Worm (Caenorhabditis elegans) whole organism, mixed stage, embryonic: ENCODE measurements around the gene K01A2.6.
A peak's percentile ranks its signal among the peaks of the same experiment; 100 is the strongest.

Experiments
- M03D4.4 ChIP-seq: sonication (generic microtip); optimal IDR thresholded peaks from 2 replicates; lab custom pipeline; 2017; ENCODE audit warnings: mild to moderate bottlenecking, missing genetic modification characterization, missing compliant biosample characterization
- bed-3 ChIP-seq: fragments of 200-800 bp; sonication (Bioruptor generic); optimal IDR thresholded peaks from 3 replicates; lab custom pipeline; 2018; ENCODE audit warnings: mild to moderate bottlenecking, missing genetic modification characterization, moderate library complexity, missing compliant biosample characterization
- blmp-1 ChIP-seq: fragments of 150-350 bp; optimal IDR thresholded peaks from 2 replicates; lab custom pipeline; 2014; ENCODE audit warnings: missing biosample characterization, missing genetic modification characterization
- ceh-39 ChIP-seq: fragments of 150-350 bp; optimal IDR thresholded peaks from 2 replicates; lab custom pipeline; 2014; ENCODE audit warnings: missing biosample characterization, missing genetic modification characterization
- ceh-83 ChIP-seq: fragments of 200-800 bp; sonication (Bioruptor generic); optimal IDR thresholded peaks from 2 replicates; lab custom pipeline; 2018; ENCODE audit warnings: mild to moderate bottlenecking, missing genetic modification characterization, missing compliant biosample characterization
- ces-1 ChIP-seq: fragments of 150-350 bp; optimal IDR thresholded peaks from 2 replicates; lab custom pipeline; 2014; ENCODE audit warnings: missing biosample characterization, missing genetic modification reagents, missing genetic modification characterization
- cnd-1 ChIP-seq: fragments of 200-800 bp; sonication (Bioruptor generic); optimal IDR thresholded peaks from 2 replicates; lab custom pipeline; 2018; ENCODE audit warnings: mild to moderate bottlenecking, missing genetic modification characterization, missing compliant biosample characterization
- elt-1 ChIP-seq: sonication (generic microtip); optimal IDR thresholded peaks from 2 replicates; lab custom pipeline; 2017; ENCODE audit warnings: missing genetic modification characterization, mild to moderate bottlenecking, missing compliant biosample characterization, antibody characterized with exemption, moderate library complexity, borderline replicate concordance; ENCODE audit not compliant: insufficient read depth
- elt-3 ChIP-seq: fragments of 150-350 bp; optimal IDR thresholded peaks from 2 replicates; lab custom pipeline; 2014; ENCODE audit warnings: missing biosample characterization, missing genetic modification characterization
- flh-1 ChIP-seq: fragments of 200-800 bp; sonication (Bioruptor generic); optimal IDR thresholded peaks from 2 replicates; lab custom pipeline; 2018; ENCODE audit warnings: mild to moderate bottlenecking, missing genetic modification characterization, moderate library complexity, missing compliant biosample characterization
- ham-2 ChIP-seq: fragments of 200-800 bp; sonication (Bioruptor generic); optimal IDR thresholded peaks from 2 replicates; lab custom pipeline; 2018; ENCODE audit warnings: mild to moderate bottlenecking, missing genetic modification characterization, missing compliant biosample characterization
- hlh-1 ChIP-seq: fragments of 150-350 bp; optimal IDR thresholded peaks from 2 replicates; lab custom pipeline; 2014; ENCODE audit warnings: missing biosample characterization, missing genetic modification reagents, missing genetic modification characterization
- lin-13 ChIP-seq: fragments of 150-350 bp; optimal IDR thresholded peaks from 2 replicates; lab custom pipeline; 2014; ENCODE audit warnings: missing biosample characterization, missing genetic modification characterization
- lin-32 ChIP-seq: fragments of 200-800 bp; sonication (Bioruptor generic); optimal IDR thresholded peaks from 2 replicates; lab custom pipeline; 2018; ENCODE audit warnings: mild to moderate bottlenecking, missing genetic modification characterization, missing compliant biosample characterization
- lsy-2 ChIP-seq: fragments of 150-350 bp; optimal IDR thresholded peaks from 2 replicates; lab custom pipeline; 2014; ENCODE audit warnings: missing biosample characterization, missing genetic modification characterization
- mab-5 ChIP-seq: fragments of 150-350 bp; optimal IDR thresholded peaks from 2 replicates; lab custom pipeline; 2014; ENCODE audit warnings: missing biosample characterization, missing genetic modification characterization
- mls-2 ChIP-seq: sonication (generic microtip); optimal IDR thresholded peaks from 2 replicates; lab custom pipeline; 2016; ENCODE audit warnings: mild to moderate bottlenecking, missing genetic modification characterization, moderate library complexity, missing compliant biosample characterization
- nhr-12 ChIP-seq: fragments of 150-350 bp; optimal IDR thresholded peaks from 2 replicates; lab custom pipeline; 2014; ENCODE audit warnings: missing biosample characterization, missing genetic modification characterization
- nhr-2 ChIP-seq: fragments of 150-350 bp; optimal IDR thresholded peaks from 2 replicates; lab custom pipeline; 2014; ENCODE audit warnings: missing biosample characterization, missing genetic modification characterization
- nhr-237 ChIP-seq: fragments of 150-350 bp; optimal IDR thresholded peaks from 2 replicates; lab custom pipeline; 2014; ENCODE audit warnings: missing biosample characterization, missing genetic modification characterization
- nhr-28 ChIP-seq: fragments of 150-350 bp; optimal IDR thresholded peaks from 2 replicates; lab custom pipeline; 2014; ENCODE audit warnings: missing biosample characterization, missing genetic modification characterization
- nhr-76 ChIP-seq: sonication (generic microtip); optimal IDR thresholded peaks from 2 replicates; lab custom pipeline; 2017; ENCODE audit warnings: missing biosample characterization, missing genetic modification characterization
- pha-4 ChIP-seq: fragments of 150-350 bp; optimal IDR thresholded peaks from 2 replicates; lab custom pipeline; 2018; ENCODE audit warnings: missing biosample characterization, missing genetic modification reagents, missing genetic modification characterization
- tbx-8 ChIP-seq: fragments of 200-800 bp; sonication (Bioruptor generic); optimal IDR thresholded peaks from 2 replicates; lab custom pipeline; 2018; ENCODE audit warnings: mild to moderate bottlenecking, missing genetic modification characterization, moderate library complexity, missing compliant biosample characterization
- unc-120 ChIP-seq: sonication (generic microtip); optimal IDR thresholded peaks from 2 replicates; lab custom pipeline; 2017; ENCODE audit warnings: missing genetic modification characterization, missing compliant biosample characterization; ENCODE audit not compliant: poor library complexity, severe bottlenecking
- unc-39 ChIP-seq: fragments of 150-350 bp; optimal IDR thresholded peaks from 2 replicates; lab custom pipeline; 2014; ENCODE audit warnings: missing biosample characterization, missing genetic modification characterization
- unc-62 ChIP-seq: fragments of 150-350 bp; optimal IDR thresholded peaks from 2 replicates; lab custom pipeline; 2014; ENCODE audit warnings: missing biosample characterization, missing genetic modification reagents, missing genetic modification characterization
- zip-8 ChIP-seq: fragments of 150-350 bp; optimal IDR thresholded peaks from 2 replicates; lab custom pipeline; 2014; ENCODE audit warnings: missing biosample characterization, missing genetic modification characterization
- ztf-11 ChIP-seq: fragments of 150-350 bp; optimal IDR thresholded peaks from 2 replicates; lab custom pipeline; 2014; ENCODE audit warnings: missing biosample characterization, missing genetic modification characterization

K01A2.6 gene

DNA sequence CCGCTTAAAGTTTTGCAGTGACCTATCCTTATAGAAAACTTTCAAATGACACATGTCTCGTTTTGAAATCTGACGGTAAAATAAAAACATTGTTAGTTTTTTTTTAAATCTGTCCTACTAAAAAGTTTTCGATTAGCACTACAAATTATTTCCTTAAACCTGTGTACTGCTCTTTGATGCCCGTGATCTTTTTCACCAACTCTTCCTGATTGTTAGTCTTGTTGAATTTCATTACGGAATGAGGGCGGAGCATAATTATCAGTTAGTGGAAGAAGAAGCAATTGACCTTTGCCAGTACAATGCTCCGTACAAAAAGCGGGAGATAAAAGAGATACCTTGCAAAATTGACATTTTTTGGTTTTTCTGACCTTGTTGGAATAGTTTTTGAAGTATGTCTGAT lies 7.4 kb downstream of the K01A2.6 start, which contains the start of gene K01A2.4:
Gene K01A2.4 (plus strand): TSS at position 301 of the 400 bp plus-strand sequence.
- no peak for TF ChIP-seq nhr-76
- TF ChIP-seq nhr-237 (tag; lab: Kevin White, UChicago) = no peak
- TF ChIP-seq mls-2 (tag; lab: Kevin White, UChicago) = no peak
- no peak for TF ChIP-seq ceh-83
- TF ChIP-seq mab-5 (tag; lab: Kevin White, UChicago) = no peak
- no peak for TF ChIP-seq ceh-39 (tag; lab: Kevin White, UChicago)
- no peak for TF ChIP-seq blmp-1 (tag; lab: Kevin White, UChicago)
- no peak for TF ChIP-seq ces-1 (GFP tag; lab: Kevin White, UChicago)
- TF ChIP-seq elt-1 (tag; lab: Kevin White, UChicago) = no peak
- no peak for TF ChIP-seq pha-4 (tag; lab: Kevin White, UChicago)
- no peak for TF ChIP-seq flh-1 (GFP tag; lab: Kevin White, UChicago)
- TF ChIP-seq lin-32 (GFP tag; lab: Kevin White, UChicago) = no peak

DNA sequence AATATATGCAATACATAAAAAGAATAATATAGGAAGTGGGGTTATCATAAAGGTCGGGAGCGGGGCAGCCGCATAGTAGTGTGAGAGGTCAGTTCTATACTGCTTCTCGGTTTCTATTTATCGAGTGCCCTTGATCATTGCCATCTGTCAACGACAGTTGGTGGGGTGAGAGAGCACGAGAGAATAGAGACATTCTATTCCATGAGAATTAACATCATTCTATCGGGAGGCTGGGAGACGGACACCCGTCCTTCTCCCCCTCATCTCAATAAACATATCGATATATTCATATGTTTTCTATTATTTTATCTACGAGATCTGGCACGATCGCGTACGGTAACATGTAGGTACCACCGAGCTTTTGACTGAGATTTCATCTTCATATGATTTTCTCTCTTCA lies 12.3 kb downstream of the K01A2.6 start, which contains the start of gene mps-2:
Gene mps-2 (minus strand): TSS at position 101 of the 400 bp plus-strand sequence.
- TF ChIP-seq cnd-1 (tag; lab: Kevin White, UChicago) = peak; percentile 63

DNA sequence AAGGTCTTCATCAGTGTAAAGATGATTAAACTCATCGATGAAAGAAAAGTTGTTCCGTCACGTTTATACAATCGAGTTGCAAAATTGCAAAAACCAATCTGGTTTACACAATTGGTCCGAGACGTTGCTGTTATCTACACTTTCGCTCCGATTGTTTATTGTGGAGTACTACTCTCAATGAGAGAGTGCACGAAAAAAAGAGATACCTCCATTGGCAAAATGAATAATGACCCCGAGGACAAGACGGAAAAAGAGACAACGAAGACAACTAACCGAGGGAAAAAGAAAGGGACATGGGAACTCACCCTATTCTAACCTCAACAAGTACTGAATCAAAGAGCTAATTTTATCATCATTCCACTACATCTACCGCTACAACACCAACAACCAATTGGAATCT lies 13.8 kb downstream of the K01A2.6 start:
- peak; percentile 30 for TF ChIP-seq ces-1 (GFP tag; lab: Kevin White, UChicago)
- no peak for TF ChIP-seq ceh-83
- peak; percentile 69 for TF ChIP-seq hlh-1 (tag; lab: Kevin White, UChicago)
- TF ChIP-seq nhr-76 = no peak
- TF ChIP-seq flh-1 (GFP tag; lab: Kevin White, UChicago) = no peak
- TF ChIP-seq unc-120 = peak; percentile 6
- TF ChIP-seq lsy-2 = no peak
- TF ChIP-seq unc-62 (GFP tag; lab: Kevin White, UChicago) = peak; percentile 43

DNA sequence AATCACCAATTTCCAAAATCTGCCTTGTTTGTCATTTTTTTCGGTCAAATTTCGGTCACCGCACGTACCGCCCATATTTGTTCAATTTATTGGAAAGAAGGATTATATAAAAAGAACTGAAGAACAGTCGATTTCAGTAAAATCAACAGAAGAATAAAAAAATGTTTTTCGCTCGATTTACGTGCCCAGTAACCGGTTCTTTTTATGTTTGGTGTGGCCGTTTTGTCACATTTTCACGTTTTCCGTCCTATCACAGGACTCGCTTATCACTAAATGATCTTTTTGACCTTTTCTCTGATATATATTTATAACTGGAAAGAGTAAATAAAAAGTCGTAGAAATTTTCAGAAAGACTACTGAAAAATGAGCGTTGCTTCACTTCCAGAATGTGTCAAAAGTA lies 19.7 kb downstream of the K01A2.6 start, which contains the start of gene far-7:
Gene far-7 (plus strand): TSS at position 331 of the 400 bp plus-strand sequence.
- no peak for TF ChIP-seq tbx-8 (GFP tag; lab: Kevin White, UChicago)
- no peak for TF ChIP-seq unc-39 (tag; lab: Kevin White, UChicago)
- TF ChIP-seq nhr-12 = no peak
- no peak for TF ChIP-seq lsy-2

DNA sequence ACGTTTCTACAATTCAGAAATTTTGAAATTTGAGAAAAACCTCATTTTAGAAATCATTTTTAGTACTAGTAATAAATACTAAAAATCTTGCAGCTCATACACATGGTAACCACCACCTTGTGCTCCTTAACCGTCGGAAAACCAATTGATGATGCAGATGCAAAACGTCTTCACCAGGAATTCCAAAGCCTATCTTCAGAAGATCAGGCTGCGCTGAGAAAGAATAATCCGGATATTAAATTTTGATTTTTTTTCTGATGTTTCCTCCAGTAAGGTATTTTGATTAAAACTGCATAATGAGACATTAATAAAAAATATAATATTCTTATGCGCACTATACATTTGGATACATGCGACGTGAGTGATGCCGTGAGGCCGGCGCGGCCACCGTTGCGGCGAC lies 21.0 kb downstream of the K01A2.6 start:
- no peak for TF ChIP-seq pha-4 (tag; lab: Kevin White, UChicago)
- TF ChIP-seq nhr-12 = no peak
- TF ChIP-seq ceh-83 = no peak
- TF ChIP-seq ztf-11 (tag; lab: Kevin White, UChicago) = no peak
- TF ChIP-seq M03D4.4 (tag; lab: Kevin White, UChicago) = no peak
- no peak for TF ChIP-seq lin-13 (tag; lab: Kevin White, UChicago)
- no peak for TF ChIP-seq mls-2 (tag; lab: Kevin White, UChicago)
- TF ChIP-seq ceh-39 (tag; lab: Kevin White, UChicago) = no peak

DNA sequence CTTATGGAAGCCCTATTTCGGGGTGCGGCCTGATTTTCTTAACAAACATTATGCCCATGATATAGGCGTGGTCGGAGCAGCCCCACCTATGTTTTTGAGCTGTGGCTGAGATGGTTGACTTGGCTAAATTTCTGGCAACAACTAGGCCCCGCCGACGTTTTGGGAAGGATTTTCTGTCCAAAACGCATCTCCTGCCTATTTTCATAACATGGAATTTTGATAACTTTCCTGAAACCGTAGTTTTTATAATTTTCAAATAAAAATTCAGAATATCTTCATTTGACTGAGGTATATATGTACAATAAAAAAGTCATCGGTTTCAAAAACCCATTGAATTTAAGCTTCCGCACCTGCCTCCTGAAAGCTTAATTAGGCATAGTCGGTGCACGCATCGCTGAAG lies 21.4 kb downstream of the K01A2.6 start:
- no peak for TF ChIP-seq nhr-28 (tag; lab: Kevin White, UChicago)
- no peak for TF ChIP-seq zip-8
- TF ChIP-seq tbx-8 (GFP tag; lab: Kevin White, UChicago) = no peak
- no peak for TF ChIP-seq mls-2 (tag; lab: Kevin White, UChicago)
- no peak for TF ChIP-seq nhr-2 (tag; lab: Kevin White, UChicago)
- no peak for TF ChIP-seq lin-32 (GFP tag; lab: Kevin White, UChicago)
- TF ChIP-seq bed-3 (GFP tag; lab: Kevin White, UChicago) = no peak
- no peak for TF ChIP-seq nhr-76
- TF ChIP-seq elt-3 (tag; lab: Kevin White, UChicago) = no peak
- no peak for TF ChIP-seq ceh-83
- no peak for TF ChIP-seq flh-1 (GFP tag; lab: Kevin White, UChicago)
- no peak for TF ChIP-seq ztf-11 (tag; lab: Kevin White, UChicago)
- TF ChIP-seq cnd-1 (tag; lab: Kevin White, UChicago) = no peak
- no peak for TF ChIP-seq unc-120
- TF ChIP-seq lin-13 (tag; lab: Kevin White, UChicago) = no peak
- TF ChIP-seq ham-2 (GFP tag; lab: Kevin White, UChicago) = no peak
- no peak for TF ChIP-seq elt-1 (tag; lab: Kevin White, UChicago)
- no peak for TF ChIP-seq blmp-1 (tag; lab: Kevin White, UChicago)
- TF ChIP-seq, all 35 proteins: peak for 0
